Fruit fly (Drosophila melanogaster) whole organism, embryonic: ENCODE measurements around the gene topi.

Source experiments
- Atf-2 ChIP-seq: fragments of 200-800 bp; sonication (Bioruptor generic); optimal IDR thresholded peaks from 2 replicates; lab custom pipeline; 2016; ENCODE audit warnings: missing biosample characterization, missing genetic modification characterization
- CG11247 ChIP-seq: fragments of 200-800 bp; sonication (Bioruptor generic); IDR thresholded peaks from 2 replicates; pipeline ENCODE4 v1.3.6; 2022; ENCODE audit warnings: missing biosample characterization, missing genetic modification characterization
- CG15269 ChIP-seq: fragments of 200-800 bp; sonication (Bioruptor generic); optimal IDR thresholded peaks from 2 replicates; lab custom pipeline; 2018; ENCODE audit warnings: missing biosample characterization, mild to moderate bottlenecking, missing genetic modification characterization, moderate library complexity
- CG18599 ChIP-seq: fragments of 200-800 bp; sonication (Bioruptor generic); optimal IDR thresholded peaks from 3 replicates; lab custom pipeline; 2017; ENCODE audit warnings: missing biosample characterization, missing genetic modification characterization, mild to moderate bottlenecking, moderate library complexity, missing genetic modification reagents
- CG2120 ChIP-seq: fragments of 200-800 bp; sonication (Bioruptor generic); optimal IDR thresholded peaks from 3 replicates; lab custom pipeline; 2016; ENCODE audit warnings: missing biosample characterization, missing genetic modification characterization
- CG34422 ChIP-seq: fragments of 200-800 bp; sonication (Bioruptor generic); IDR thresholded peaks from 3 replicates; pipeline ENCODE4 v1.3.6; 2022; ENCODE audit warnings: missing biosample characterization, missing genetic modification characterization
- CG4360 ChIP-seq: fragments of 200-800 bp; sonication (Bioruptor generic); IDR thresholded peaks from 2 replicates; pipeline ENCODE4 v1.3.6; 2022; ENCODE audit warnings: missing biosample characterization, missing genetic modification characterization
- CG7357 ChIP-seq: fragments of 200-800 bp; sonication (Bioruptor generic); IDR thresholded peaks from 3 replicates; pipeline ENCODE4 v1.3.6; 2022; ENCODE audit warnings: missing biosample characterization, missing genetic modification characterization
- CG8478 ChIP-seq: fragments of >200 bp; optimal IDR thresholded peaks from 2 replicates; lab custom pipeline; 2018
- CG9932 ChIP-seq: fragments of 200-800 bp; sonication (Bioruptor generic); IDR thresholded peaks from 2 replicates; pipeline ENCODE4 v1.3.6; 2022; ENCODE audit warnings: missing biosample characterization, missing genetic modification characterization
- CTCF ChIP-seq: fragments of 200-800 bp; sonication (Bioruptor generic); optimal IDR thresholded peaks from 2 replicates; lab custom pipeline; 2017; ENCODE audit warnings: missing biosample characterization, mild to moderate bottlenecking, missing genetic modification characterization, moderate library complexity
- CkIIα-i1 ChIP-seq: fragments of 200-800 bp; sonication (Bioruptor generic); IDR thresholded peaks from 2 replicates; pipeline ENCODE4 v1.3.6; 2022; ENCODE audit warnings: missing biosample characterization, missing genetic modification characterization
- Doc3 ChIP-seq: fragments of 200-800 bp; sonication (Bioruptor generic); IDR thresholded peaks from 3 replicates; pipeline ENCODE4 v1.3.6; 2022; ENCODE audit warnings: missing biosample characterization, missing genetic modification characterization; ENCODE audit not compliant: partially characterized antibody
- Ets65A ChIP-seq: fragments of 200-800 bp; sonication (Bioruptor generic); peaks from one replicate; lab custom pipeline; 2016; ENCODE audit warnings: missing biosample characterization, missing genetic modification characterization
- Fer1 ChIP-seq: fragments of 200-800 bp; sonication (Bioruptor generic); optimal IDR thresholded peaks from 2 replicates; lab custom pipeline; 2017; ENCODE audit warnings: missing biosample characterization, mild to moderate bottlenecking, missing genetic modification characterization
- H15 ChIP-seq: fragments of 200-800 bp; sonication (Bioruptor generic); IDR thresholded peaks from 3 replicates; pipeline ENCODE4 v1.3.6; 2022; ENCODE audit warnings: missing biosample characterization, missing genetic modification characterization
- Hand ChIP-seq: fragments of 200-800 bp; sonication (Bioruptor generic); optimal IDR thresholded peaks from 2 replicates; lab custom pipeline; 2017; ENCODE audit warnings: mild to moderate bottlenecking, missing biosample characterization, missing genetic modification reagents, missing genetic modification characterization
- Hey ChIP-seq: fragments of 200-800 bp; sonication (Bioruptor generic); optimal IDR thresholded peaks from 3 replicates; lab custom pipeline; 2018; ENCODE audit warnings: missing biosample characterization, mild to moderate bottlenecking, missing genetic modification characterization
- Med ChIP-seq: fragments of 200-800 bp; sonication (Bioruptor generic); peaks from one replicate; lab custom pipeline; 2016; ENCODE audit warnings: missing biosample characterization, missing genetic modification characterization, mild to moderate bottlenecking, inconsistent platforms, moderate library complexity
- Neu2 ChIP-seq: fragments of 200-800 bp; sonication (Bioruptor generic); optimal IDR thresholded peaks from 3 replicates; lab custom pipeline; 2016; ENCODE audit warnings: missing biosample characterization, missing genetic modification characterization, borderline replicate concordance
- Pdp1 ChIP-seq, 2 experiments: fragments of 200-800 bp; sonication (Bioruptor generic); optimal IDR thresholded peaks; 3 replicates each; lab custom pipeline; 2016; ENCODE audit warnings: missing biosample characterization in 2 of 2, missing genetic modification characterization in 2 of 2, mild to moderate bottlenecking in 1 of 2, moderate library complexity in 1 of 2
- Sox100B ChIP-seq: fragments of 200-800 bp; sonication (Bioruptor generic); optimal IDR thresholded peaks from 3 replicates; lab custom pipeline; 2018; ENCODE audit warnings: missing biosample characterization, mild to moderate bottlenecking, missing genetic modification characterization
- Xrp1 ChIP-seq: fragments of 200-800 bp; sonication (Bioruptor generic); IDR thresholded peaks from 2 replicates; pipeline ENCODE4 v1.3.6; 2022; ENCODE audit warnings: missing biosample characterization, missing genetic modification characterization
- YL-1 ChIP-seq: fragments of 200-800 bp; sonication (Bioruptor generic); optimal IDR thresholded peaks from 3 replicates; lab custom pipeline; 2017; ENCODE audit warnings: missing biosample characterization, mild to moderate bottlenecking, missing genetic modification characterization
- ab ChIP-seq: fragments of 200-800 bp; sonication (Bioruptor generic); optimal IDR thresholded peaks from 2 replicates; lab custom pipeline; 2016; ENCODE audit warnings: missing biosample characterization, missing genetic modification characterization
- al ChIP-seq: fragments of 200-800 bp; sonication (Bioruptor generic); IDR thresholded peaks from 2 replicates; pipeline ENCODE4 v1.3.6; 2022; ENCODE audit warnings: missing biosample characterization, missing genetic modification characterization
- bowl ChIP-seq: fragments of 200-800 bp; sonication (Bioruptor generic); IDR thresholded peaks from 2 replicates; pipeline ENCODE4 v1.3.6; 2022; ENCODE audit warnings: missing biosample characterization, missing genetic modification characterization
- cad ChIP-seq: fragments of >200 bp; optimal IDR thresholded peaks from 2 replicates; lab custom pipeline; 2017; ENCODE audit warnings: missing biosample characterization, missing genetic modification characterization
- chinmo ChIP-seq: fragments of 200-800 bp; sonication (Bioruptor generic); IDR thresholded peaks from 4 replicates; pipeline ENCODE4 v1.3.6; 2022; ENCODE audit warnings: missing biosample characterization, missing genetic modification characterization; ENCODE audit not compliant: partially characterized antibody
- dan ChIP-seq: fragments of 200-800 bp; sonication (Bioruptor generic); IDR thresholded peaks from 2 replicates; pipeline ENCODE4 v1.3.6; 2022; ENCODE audit warnings: missing biosample characterization, missing genetic modification characterization
- eve ChIP-seq, 2 experiments: fragments of >200 bp; optimal IDR thresholded peaks; 2 replicates each; lab custom pipeline; 2017; ENCODE audit warnings: missing biosample characterization in 2 of 2, missing genetic modification characterization in 2 of 2
- gsb-n ChIP-seq: fragments of 200-800 bp; sonication (Bioruptor generic); optimal IDR thresholded peaks from 3 replicates; lab custom pipeline; 2018; ENCODE audit warnings: missing biosample characterization, mild to moderate bottlenecking, missing genetic modification characterization
- gt ChIP-seq: fragments of 200-800 bp; sonication (Bioruptor generic); IDR thresholded peaks from 2 replicates; pipeline ENCODE4 v1.3.6; 2022; ENCODE audit warnings: missing biosample characterization, missing genetic modification characterization
- hth ChIP-seq: fragments of >200 bp; optimal IDR thresholded peaks from 2 replicates; lab custom pipeline; 2017; ENCODE audit warnings: inconsistent platforms
- ind ChIP-seq: fragments of 200-800 bp; sonication (Bioruptor generic); optimal IDR thresholded peaks from 3 replicates; lab custom pipeline; 2016; ENCODE audit warnings: missing biosample characterization, missing genetic modification characterization
- pan ChIP-seq, 4 experiments: fragments of >200 bp in 3 of 4; fragments of 200-800 bp in 1 of 4; sonication (Bioruptor generic) in 1 of 4; optimal IDR thresholded peaks in 3 of 4; IDR thresholded peaks in 1 of 4; 2 replicates each; pipeline versions ENCODE4 v1.3.6 to Lab custom; 2017 to 2022; ENCODE audit warnings: missing biosample characterization in 2 of 4, missing genetic modification characterization in 2 of 4, mixed read lengths in 1 of 4
- sd ChIP-seq: fragments of 200-800 bp; sonication (Bioruptor generic); optimal IDR thresholded peaks from 3 replicates; lab custom pipeline; 2018; ENCODE audit warnings: missing biosample characterization, mild to moderate bottlenecking, missing genetic modification characterization, moderate library complexity
- sens ChIP-seq: fragments of 200-800 bp; sonication (Bioruptor generic); peaks from one replicate; lab custom pipeline; 2016; ENCODE audit warnings: missing biosample characterization, missing genetic modification characterization
- sima ChIP-seq: fragments of 200-800 bp; sonication (Bioruptor generic); optimal IDR thresholded peaks from 2 replicates; lab custom pipeline; 2016; ENCODE audit warnings: missing biosample characterization, missing genetic modification characterization
- stc ChIP-seq: fragments of 200-800 bp; sonication (Bioruptor generic); IDR thresholded peaks from 2 replicates; pipeline ENCODE4 v1.3.6; 2022; ENCODE audit warnings: missing biosample characterization, missing genetic modification characterization
- vvl ChIP-seq: fragments of 200-800 bp; sonication (Bioruptor generic); IDR thresholded peaks from 2 replicates; pipeline ENCODE4 v1.3.6; 2022; ENCODE audit warnings: missing biosample characterization, missing genetic modification characterization
- wek ChIP-seq: fragments of 200-800 bp; sonication (Bioruptor generic); optimal IDR thresholded peaks from 3 replicates; lab custom pipeline; 2018; ENCODE audit warnings: missing biosample characterization, mild to moderate bottlenecking, missing genetic modification characterization, moderate library complexity
- yki ChIP-seq: fragments of >200 bp; optimal IDR thresholded peaks from 3 replicates; lab custom pipeline; 2018

The topi gene

DNA sequence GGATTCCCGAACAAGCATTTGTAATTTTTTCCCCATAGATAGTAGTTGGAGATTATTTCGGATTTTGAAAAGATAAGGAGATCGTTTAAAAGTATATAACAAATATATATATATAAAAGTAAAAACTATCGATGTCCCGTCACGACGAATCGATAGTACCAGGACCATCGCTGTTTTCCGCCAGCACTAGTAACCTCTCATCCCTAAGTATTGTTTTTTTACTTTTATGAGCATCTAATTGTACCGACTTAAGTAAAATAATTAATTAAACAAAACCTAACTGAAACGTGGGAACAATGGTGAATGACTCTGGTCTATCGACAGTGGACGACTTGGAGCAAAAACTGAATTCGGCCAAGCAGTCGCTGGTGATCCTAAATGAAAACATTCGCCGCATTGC, 34.2 kb upstream of the topi start, which contains the start of gene Pnn (continued):
- peak; percentile 21 for TF ChIP-seq YL-1 (GFP tag; lab: Kevin White, UChicago)

DNA sequence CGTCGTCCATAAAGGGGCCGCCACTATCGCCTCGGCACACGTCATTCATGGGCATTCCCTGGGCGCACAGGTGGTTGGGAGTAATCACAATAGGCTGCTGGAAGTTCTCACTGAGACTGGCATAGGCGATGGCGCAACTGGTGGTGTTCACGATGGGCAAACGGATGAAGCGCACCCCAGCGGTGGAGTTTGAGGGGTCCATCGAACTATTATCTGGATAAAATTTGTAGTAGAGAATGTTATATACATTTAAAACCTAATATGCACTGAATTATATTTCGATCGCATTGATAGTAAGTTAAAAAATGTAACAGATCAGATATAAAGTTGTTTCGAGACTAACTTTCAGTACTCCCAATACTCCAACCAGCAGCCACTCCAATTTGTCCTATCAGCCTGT, 31.7 kb upstream of the topi start, which contains the start of gene CG31415:
CG31415 (plus strand) TSS at position 301 of the 400 bp plus-strand sequence.
- TF ChIP-seq Med (GFP tag; lab: Kevin White, UChicago) (peak; percentile 22), sens (GFP tag; lab: Kevin White, UChicago) (peak; percentile 62), Atf-2 (GFP tag; lab: Kevin White, UChicago) (no peak)

DNA sequence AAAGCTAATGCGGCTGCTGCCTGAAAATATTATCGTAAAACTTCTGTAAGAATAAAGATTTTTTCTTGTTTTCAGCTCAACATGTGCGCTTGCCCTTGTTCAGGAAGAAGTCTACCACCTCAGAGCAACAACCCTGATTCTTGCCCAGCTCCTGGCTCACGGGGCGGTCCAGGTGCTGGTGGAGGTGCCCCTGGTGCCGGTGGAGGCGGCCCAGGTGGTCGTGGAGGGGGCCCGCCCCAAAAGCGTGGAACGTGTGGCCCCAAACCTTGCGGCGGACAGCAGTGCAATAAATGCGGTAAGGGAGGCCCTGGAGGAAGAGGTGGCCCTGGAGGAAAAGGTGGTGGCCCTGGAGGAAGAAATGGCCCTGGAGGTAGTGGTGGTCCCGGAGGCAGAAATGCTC, 30.9 kb upstream of the topi start:
- no peak for TF ChIP-seq CkIIα-i1 (GFP tag; lab: Robert Waterston, UW)
- no peak for TF ChIP-seq dan
- TF ChIP-seq Ets65A (GFP tag; lab: Kevin White, UChicago), result peak; percentile 55
- TF ChIP-seq CG34422 (GFP tag; lab: Robert Waterston, UW), result 0 out of 3 replicates have a peak, but pooled peaks have one; percentile 33

- TF ChIP-seq sima (GFP tag; lab: Kevin White, UChicago) (no peak), cad (peak; percentile 53), chinmo (GFP tag; lab: Robert Waterston, UW) (0 out of 4 replicates have a peak, but pooled peaks have one; percentile 5), sd (peak; percentile 1)
Measured at dm6 chr3R:9745442-9745841, 29.5 kb upstream of the topi start.

- TF ChIP-seq bowl (GFP tag; lab: Robert Waterston, UW), result no peak
- TF ChIP-seq Pdp1 (GFP tag; optimal IDR thresholded peaks at IDR 0.05; lab: Kevin White, UChicago), result peak in 1 of 2 experiments; percentile 40
Measured at dm6 chr3R:9746267-9746666, 28.7 kb upstream of the topi start, which contains the start of gene CG34409. Gene CG34409, minus strand, starts transcription at chr3R:9746367.

DNA sequence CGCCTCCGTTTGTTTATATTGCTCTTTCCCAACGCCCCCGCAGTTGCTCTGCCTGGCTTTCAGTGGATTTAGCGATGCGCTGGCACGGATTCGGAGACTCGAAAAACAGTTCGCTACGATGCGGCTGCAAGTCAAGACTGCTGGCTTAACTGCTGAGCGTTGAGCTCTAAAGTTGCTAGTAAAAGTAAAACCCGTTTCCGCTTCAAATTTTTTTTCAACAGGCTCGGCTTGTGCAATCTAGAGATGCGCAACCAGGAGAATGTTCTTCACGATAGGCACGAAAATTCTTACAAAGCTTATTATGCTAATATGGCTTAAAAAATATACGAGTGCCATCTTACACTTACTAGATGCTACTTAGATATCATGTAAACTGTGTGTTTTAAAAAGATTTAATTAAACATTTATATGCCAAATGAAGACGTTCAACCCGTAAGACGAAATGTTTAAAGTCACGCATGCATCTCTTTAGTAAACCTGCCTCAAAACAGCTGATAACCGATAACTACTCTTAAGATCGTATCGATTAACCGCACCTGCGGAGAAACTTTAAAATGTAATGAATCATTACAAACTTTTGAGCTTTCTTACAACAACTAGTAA, 27.5 kb upstream of the topi start, which contains the start of gene CG12948:
CG12948 (minus strand) TSS at position 473 of the 603 bp plus-strand sequence.
- TF ChIP-seq Doc3 (GFP tag; lab: Robert Waterston, UW), result peak; percentile 98
- TF ChIP-seq CG4360 (GFP tag; lab: Robert Waterston, UW), result no peak
- no peak for TF ChIP-seq wek
- no peak for TF ChIP-seq stc (GFP tag; lab: Robert Waterston, UW)
- TF ChIP-seq hth (lab: Kevin White, UChicago), result no peak
- TF ChIP-seq CG18599 (GFP tag; lab: Kevin White, UChicago), result no peak
- no peak for TF ChIP-seq CTCF
- no peak for TF ChIP-seq ab (GFP tag; lab: Kevin White, UChicago)
- no peak for TF ChIP-seq CG7357
- TF ChIP-seq CG11247 (GFP tag; lab: Robert Waterston, UW), result peak; percentile 18; the same call in 1 of the 2 replicates
- TF ChIP-seq CG8478 (lab: Kevin White, UChicago), result no peak
- no peak for TF ChIP-seq Hand (GFP tag; lab: Kevin White, UChicago)
- no peak for TF ChIP-seq Sox100B (GFP tag; lab: Kevin White, UChicago)
- TF ChIP-seq H15 (GFP tag; lab: Robert Waterston, UW), result no peak
- no peak for TF ChIP-seq gt
- peak; percentile 77 for TF ChIP-seq CG9932 (GFP tag; lab: Robert Waterston, UW)
- TF ChIP-seq Hey, result no peak
- no peak for TF ChIP-seq pan (optimal IDR thresholded peaks at IDR 0.05; lab: Kevin White, UChicago)
- no peak for TF ChIP-seq pan (GFP tag; optimal IDR thresholded peaks at IDR 0.05 in 1 of 2, IDR thresholded peaks at IDR 0.05 in 1 of 2)
- no peak for TF ChIP-seq CG15269
- TF ChIP-seq ind (GFP tag; lab: Kevin White, UChicago), result peak; percentile 45
- TF ChIP-seq Xrp1, result peak; percentile 56
- TF ChIP-seq vvl (GFP tag; lab: Robert Waterston, UW), result peak; percentile 69
- TF ChIP-seq Neu2 (GFP tag; lab: Kevin White, UChicago), result no peak
- peak; percentile 42; the same call in 1 of the 2 replicates for TF ChIP-seq al (GFP tag; lab: Robert Waterston, UW)
- no peak for TF ChIP-seq eve (GFP tag; optimal IDR thresholded peaks at IDR 0.05; lab: Kevin White, UChicago)
- TF ChIP-seq CG2120 (GFP tag; lab: Kevin White, UChicago), result peak; percentile 77
- peak; percentile 57 for TF ChIP-seq Fer1 (GFP tag; lab: Kevin White, UChicago)
- TF ChIP-seq gsb-n, result no peak
- no peak for TF ChIP-seq sima (GFP tag; lab: Kevin White, UChicago)
- TF ChIP-seq yki (lab: Kevin White, UChicago), result no peak
